Fruit fly (Drosophila melanogaster): ENCODE data around the gene Spag1.

Spag1 gene

dm6 chr3R:26967587-26968312, 20.1 kb downstream of the Spag1 start (continued):
- TF ChIP-seq scrt (GFP tag; optimal IDR thresholded peaks at IDR 0.05) = no peak
- TF ChIP-seq CoRest (tag; optimal IDR thresholded peaks at IDR 0.05) = peak; percentile 32
- no peak for TF ChIP-seq pfk (GFP tag; optimal IDR thresholded peaks at IDR 0.05)
- peak; percentile 58; the same call in 1 of the 3 replicates for TF ChIP-seq CG6175 (GFP tag; IDR thresholded peaks at IDR 0.05)
- peak; percentile 17 for TF ChIP-seq CG10209 (GFP tag; optimal IDR thresholded peaks at IDR 0.05)
- TF ChIP-seq fd96Cb (tag; optimal IDR thresholded peaks at IDR 0.05) = no peak
- peak; percentile 9 for TF ChIP-seq lbe (GFP tag; optimal IDR thresholded peaks at IDR 0.05)
- peak; percentile 24 for TF ChIP-seq unpg (GFP tag; optimal IDR thresholded peaks at IDR 0.05)
- no peak for TF ChIP-seq CG8924 (tag; optimal IDR thresholded peaks at IDR 0.05)
- TF ChIP-seq vnd (GFP tag; IDR thresholded peaks at IDR 0.05; ENCODE audit: partially characterized antibody) = no peak
- TF ChIP-seq unc-4 (GFP tag; IDR thresholded peaks at IDR 0.05; ENCODE audit: partially characterized antibody) = no peak
- peak; percentile 59 for TF ChIP-seq CG4282 (GFP tag; optimal IDR thresholded peaks at IDR 0.05)
- TF ChIP-seq wek (GFP tag; optimal IDR thresholded peaks at IDR 0.05) = no peak
- TF ChIP-seq Dll (GFP tag; IDR thresholded peaks at IDR 0.05; ENCODE audit: partially characterized antibody) = no peak
- TF ChIP-seq HLHmδ (GFP tag; optimal IDR thresholded peaks at IDR 0.05) = no peak
- TF ChIP-seq cas (GFP tag; IDR thresholded peaks at IDR 0.05) = no peak
- TF ChIP-seq gcm (GFP tag; optimal IDR thresholded peaks at IDR 0.05) = no peak
- no peak for TF ChIP-seq bbx (GFP tag; IDR thresholded peaks at IDR 0.05; ENCODE audit: partially characterized antibody)
- TF ChIP-seq Bteb2 (GFP tag; optimal IDR thresholded peaks at IDR 0.05) = no peak
- TF ChIP-seq CG8359 (GFP tag; optimal IDR thresholded peaks at IDR 0.05; ENCODE audit: borderline replicate concordance) = no peak
- no peak for TF ChIP-seq CG17829 (tag; optimal IDR thresholded peaks at IDR 0.05)
- no peak for TF ChIP-seq YL-1 (GFP tag; optimal IDR thresholded peaks at IDR 0.05)
- TF ChIP-seq dimm (GFP tag; IDR thresholded peaks at IDR 0.05) = no peak
- TF ChIP-seq CG12769 (tag; optimal IDR thresholded peaks at IDR 0.05) = peak; percentile 28
- TF ChIP-seq CG14050 (GFP tag; IDR thresholded peaks at IDR 0.05) = no peak
- TF ChIP-seq CG15696 (tag; optimal IDR thresholded peaks at IDR 0.05) = no peak
- no peak for TF ChIP-seq br (optimal IDR thresholded peaks at IDR 0.05)
- TF ChIP-seq H15 (GFP tag; IDR thresholded peaks at IDR 0.05) = 0 out of 3 replicates have a peak, but pooled peaks have one; percentile 12
- TF ChIP-seq vvl (GFP tag; IDR thresholded peaks at IDR 0.05) = peak; percentile 67
- no peak for TF ChIP-seq Vsx1 (GFP tag; optimal IDR thresholded peaks at IDR 0.05)
- TF ChIP-seq dysf (GFP tag; IDR thresholded peaks at IDR 0.05) = peak; percentile 39; the same call in 2 of the 3 replicates
- TF ChIP-seq CG8478 (optimal IDR thresholded peaks at IDR 0.05) = no peak
- no peak for TF ChIP-seq Hand (GFP tag; optimal IDR thresholded peaks at IDR 0.05)
- TF ChIP-seq Mes4 (GFP tag; optimal IDR thresholded peaks at IDR 0.05) = no peak
- no peak for TF ChIP-seq gsb-n (tag; optimal IDR thresholded peaks at IDR 0.05)
- no peak for TF ChIP-seq CG7372 (GFP tag; IDR thresholded peaks at IDR 0.05)
- TF ChIP-seq fd64A (GFP tag; optimal IDR thresholded peaks at IDR 0.05) = no peak
- TF ChIP-seq ken (GFP tag; IDR thresholded peaks at IDR 0.05) = peak; percentile 47; the same call in 1 of the 3 replicates
- TF ChIP-seq CG6689 (GFP tag; IDR thresholded peaks at IDR 0.05) = no peak
- TF ChIP-seq HLH54F (GFP tag; optimal IDR thresholded peaks at IDR 0.05) = no peak
- TF ChIP-seq Dbx (GFP tag; IDR thresholded peaks at IDR 0.05) = no peak
- no peak for TF ChIP-seq CG3995 (GFP tag; optimal IDR thresholded peaks at IDR 0.05)
- no peak for TF ChIP-seq mam (GFP tag; optimal IDR thresholded peaks at IDR 0.05)
- no peak for TF ChIP-seq p53 (GFP tag; optimal IDR thresholded peaks at IDR 0.05)
- no peak for TF ChIP-seq MESR4 (GFP tag; optimal IDR thresholded peaks at IDR 0.05)
- TF ChIP-seq Scr (GFP tag; IDR thresholded peaks at IDR 0.05; ENCODE audit: partially characterized antibody) = no peak
- TF ChIP-seq D19A (tag; optimal IDR thresholded peaks at IDR 0.05) = no peak
- no peak for TF ChIP-seq tx (GFP tag; optimal IDR thresholded peaks at IDR 0.05)
- TF ChIP-seq NC2β (GFP tag; optimal IDR thresholded peaks at IDR 0.05) = no peak
- peak; percentile 79 for TF ChIP-seq sens (GFP tag)
